Fruit fly (Drosophila melanogaster) whole organism, embryonic: Measurements from ENCODE around the gene CG33286.

ENCODE experiments used
- Bteb2 ChIP-seq: fragments of 200-800 bp; sonication (Bioruptor generic); optimal IDR thresholded peaks from 2 replicates; lab custom pipeline; 2016; ENCODE audit warnings: missing biosample characterization, missing genetic modification characterization
- CG10267 ChIP-seq: fragments of 200-800 bp; sonication (Bioruptor generic); optimal IDR thresholded peaks from 2 replicates; lab custom pipeline; 2018; ENCODE audit warnings: missing biosample characterization, mild to moderate bottlenecking, missing genetic modification characterization, moderate library complexity
- CG10366 ChIP-seq: fragments of 200-800 bp; sonication (Bioruptor generic); IDR thresholded peaks from 2 replicates; pipeline ENCODE4 v1.3.6; 2022; ENCODE audit warnings: missing biosample characterization, missing genetic modification characterization
- CG10462 ChIP-seq: fragments of 200-800 bp; sonication (Bioruptor generic); optimal IDR thresholded peaks from 2 replicates; lab custom pipeline; 2016; ENCODE audit warnings: missing biosample characterization, missing genetic modification characterization
- CG11093 ChIP-seq: fragments of 200-800 bp; sonication (Bioruptor generic); IDR thresholded peaks from 3 replicates; pipeline ENCODE4 v1.3.6; 2022; ENCODE audit warnings: missing biosample characterization, missing genetic modification characterization
- CG11247 ChIP-seq: fragments of 200-800 bp; sonication (Bioruptor generic); IDR thresholded peaks from 2 replicates; pipeline ENCODE4 v1.3.6; 2022; ENCODE audit warnings: missing biosample characterization, missing genetic modification characterization
- CG13287 ChIP-seq: fragments of 200-800 bp; sonication (Bioruptor generic); IDR thresholded peaks from 2 replicates; pipeline ENCODE4 v1.3.6; 2022; ENCODE audit warnings: missing biosample characterization, missing genetic modification characterization; ENCODE audit not compliant: partially characterized antibody
- CG13296 ChIP-seq: fragments of 200-800 bp; sonication (Bioruptor generic); optimal IDR thresholded peaks from 3 replicates; lab custom pipeline; 2018; ENCODE audit warnings: missing biosample characterization, mild to moderate bottlenecking, missing genetic modification characterization
- CG1602 ChIP-seq: fragments of 200-800 bp; sonication (Bioruptor generic); optimal IDR thresholded peaks from 3 replicates; lab custom pipeline; 2016; ENCODE audit warnings: missing biosample characterization, missing genetic modification characterization
- CG16813 ChIP-seq: fragments of 200-800 bp; sonication (Bioruptor generic); IDR thresholded peaks from 3 replicates; pipeline ENCODE4 v1.3.6; 2022; ENCODE audit warnings: missing biosample characterization, missing genetic modification characterization; ENCODE audit not compliant: partially characterized antibody
- CG17328 ChIP-seq: fragments of 200-800 bp; sonication (Bioruptor generic); IDR thresholded peaks from 2 replicates; pipeline ENCODE4 v1.3.6; 2022; ENCODE audit warnings: missing biosample characterization, missing genetic modification characterization
- CG17385 ChIP-seq: fragments of 200-800 bp; sonication (Bioruptor generic); optimal IDR thresholded peaks from 3 replicates; lab custom pipeline; 2018; ENCODE audit warnings: missing biosample characterization, mild to moderate bottlenecking, missing genetic modification characterization
- CG2678 ChIP-seq: fragments of 200-800 bp; sonication (Bioruptor generic); optimal IDR thresholded peaks from 3 replicates; lab custom pipeline; 2019; ENCODE audit warnings: missing biosample characterization, mild to moderate bottlenecking, missing genetic modification characterization, moderate library complexity
- CG31365 ChIP-seq: fragments of 200-800 bp; sonication (Bioruptor generic); optimal IDR thresholded peaks from 2 replicates; lab custom pipeline; 2018; ENCODE audit warnings: missing biosample characterization, mild to moderate bottlenecking, missing genetic modification characterization
- CG31388 ChIP-seq: fragments of 200-800 bp; sonication (Bioruptor generic); optimal IDR thresholded peaks from 2 replicates; lab custom pipeline; 2016; ENCODE audit warnings: missing biosample characterization, missing genetic modification characterization
- CG3163 ChIP-seq: fragments of 200-800 bp; sonication (Bioruptor generic); optimal IDR thresholded peaks from 3 replicates; lab custom pipeline; 2016; ENCODE audit warnings: missing biosample characterization, missing genetic modification characterization
- CG3995 ChIP-seq: fragments of 200-800 bp; sonication (Bioruptor generic); optimal IDR thresholded peaks from 3 replicates; lab custom pipeline; 2016; ENCODE audit warnings: missing biosample characterization, missing genetic modification characterization
- CG4360 ChIP-seq: fragments of 200-800 bp; sonication (Bioruptor generic); IDR thresholded peaks from 2 replicates; pipeline ENCODE4 v1.3.6; 2022; ENCODE audit warnings: missing biosample characterization, missing genetic modification characterization
- CG6254 ChIP-seq: fragments of 200-800 bp; sonication (Bioruptor generic); optimal IDR thresholded peaks from 3 replicates; lab custom pipeline; 2017; ENCODE audit warnings: mild to moderate bottlenecking, missing biosample characterization, missing genetic modification reagents, missing genetic modification characterization
- CG6689 ChIP-seq: fragments of 200-800 bp; sonication (Bioruptor generic); IDR thresholded peaks from 2 replicates; pipeline ENCODE4 v1.3.6; 2022; ENCODE audit warnings: missing biosample characterization, missing genetic modification characterization
- CG7372 ChIP-seq: fragments of 200-800 bp; sonication (Bioruptor generic); IDR thresholded peaks from 2 replicates; pipeline ENCODE4 v1.3.6; 2022; ENCODE audit warnings: missing biosample characterization, missing genetic modification characterization
- CG8944 ChIP-seq: fragments of 200-800 bp; sonication (Bioruptor generic); optimal IDR thresholded peaks from 3 replicates; lab custom pipeline; 2016; ENCODE audit warnings: missing biosample characterization, missing genetic modification characterization
- CG9797 ChIP-seq: fragments of 200-800 bp; sonication (Bioruptor generic); optimal IDR thresholded peaks from 3 replicates; lab custom pipeline; 2018; ENCODE audit warnings: missing biosample characterization, mild to moderate bottlenecking, missing genetic modification characterization
- Dip2 ChIP-seq: fragments of 200-800 bp; sonication (Bioruptor generic); IDR thresholded peaks from 2 replicates; pipeline ENCODE4 v1.3.6; 2022; ENCODE audit warnings: missing biosample characterization, missing genetic modification characterization
- Doc2 ChIP-seq: fragments of 200-800 bp; sonication (Bioruptor generic); IDR thresholded peaks from 2 replicates; pipeline ENCODE4 v1.3.6; 2022; ENCODE audit warnings: missing biosample characterization, missing genetic modification characterization
- E2f1 ChIP-seq: fragments of 200-800 bp; sonication (Bioruptor generic); IDR thresholded peaks from 2 replicates; pipeline ENCODE4 v1.3.6; 2022; ENCODE audit warnings: missing biosample characterization, missing genetic modification characterization
- E2f2 ChIP-seq: fragments of 200-800 bp; sonication (Bioruptor generic); IDR thresholded peaks from 2 replicates; pipeline ENCODE4 v1.3.6; 2022; ENCODE audit warnings: missing biosample characterization, missing genetic modification characterization
- Hr39 ChIP-seq: fragments of >200 bp; optimal IDR thresholded peaks from 2 replicates; lab custom pipeline; 2017
- Meics ChIP-seq: fragments of 200-800 bp; sonication (Bioruptor generic); optimal IDR thresholded peaks from 2 replicates; lab custom pipeline; 2017; ENCODE audit warnings: missing biosample characterization, mild to moderate bottlenecking, missing genetic modification characterization
- NC2α ChIP-seq: fragments of 200-800 bp; sonication (Bioruptor generic); optimal IDR thresholded peaks from 2 replicates; lab custom pipeline; 2016; ENCODE audit warnings: missing biosample characterization, missing genetic modification characterization
- Rx ChIP-seq: fragments of 200-800 bp; sonication (Bioruptor generic); IDR thresholded peaks from 2 replicates; pipeline ENCODE4 v1.3.6; 2022; ENCODE audit warnings: missing biosample characterization, missing genetic modification characterization
- Stat92E ChIP-seq, 3 experiments: fragments of >200 bp in 2 of 3; fragments of 200-800 bp in 1 of 3; sonication (Bioruptor generic) in 1 of 3; optimal IDR thresholded peaks; 2 replicates each; lab custom pipeline; 2017 to 2019; ENCODE audit warnings: missing biosample characterization in 3 of 3, missing genetic modification characterization in 3 of 3, mild to moderate bottlenecking in 1 of 3, moderate library complexity in 1 of 3
- ap ChIP-seq: fragments of 200-800 bp; sonication (Bioruptor generic); IDR thresholded peaks from 2 replicates; pipeline ENCODE4 v1.3.6; 2022; ENCODE audit warnings: missing biosample characterization, missing genetic modification characterization
- bab2 ChIP-seq: fragments of 200-800 bp; sonication (Bioruptor generic); optimal IDR thresholded peaks from 2 replicates; lab custom pipeline; 2016; ENCODE audit warnings: missing biosample characterization, missing genetic modification characterization
- crol ChIP-seq: fragments of 200-800 bp; sonication (Bioruptor generic); IDR thresholded peaks from 2 replicates; pipeline ENCODE4 v1.3.6; 2022; ENCODE audit warnings: missing biosample characterization, missing genetic modification characterization
- dpn ChIP-seq, 2 experiments: fragments of 200-800 bp; sonication (Bioruptor generic); optimal IDR thresholded peaks; 3 replicates each; lab custom pipeline; 2016; ENCODE audit warnings: missing biosample characterization in 2 of 2, missing genetic modification characterization in 2 of 2
- eyg ChIP-seq: fragments of 200-800 bp; sonication (Bioruptor generic); optimal IDR thresholded peaks from 3 replicates; lab custom pipeline; 2016; ENCODE audit warnings: missing biosample characterization, missing genetic modification characterization
- fd102C ChIP-seq: fragments of 200-800 bp; sonication (Bioruptor generic); optimal IDR thresholded peaks from 2 replicates; lab custom pipeline; 2018; ENCODE audit warnings: missing biosample characterization, mild to moderate bottlenecking, missing genetic modification characterization, moderate library complexity
- gem ChIP-seq: fragments of 200-800 bp; sonication (Bioruptor generic); optimal IDR thresholded peaks from 2 replicates; lab custom pipeline; 2019; ENCODE audit warnings: missing biosample characterization, mild to moderate bottlenecking, missing genetic modification characterization, moderate library complexity
- her ChIP-seq: fragments of 200-800 bp; sonication (Bioruptor generic); optimal IDR thresholded peaks from 2 replicates; lab custom pipeline; 2016; ENCODE audit warnings: missing biosample characterization, missing genetic modification characterization
- jigr1 ChIP-seq: fragments of 200-800 bp; sonication (Bioruptor generic); IDR thresholded peaks from 3 replicates; pipeline ENCODE4 v1.3.6; 2022; ENCODE audit warnings: missing biosample characterization, missing genetic modification characterization
- kni ChIP-seq: fragments of 200-800 bp; sonication (Bioruptor generic); optimal IDR thresholded peaks from 3 replicates; lab custom pipeline; 2017; ENCODE audit warnings: mild to moderate bottlenecking, missing biosample characterization, missing genetic modification reagents, missing genetic modification characterization
- pita ChIP-seq: fragments of 200-800 bp; sonication (Bioruptor generic); optimal IDR thresholded peaks from 2 replicates; lab custom pipeline; 2017; ENCODE audit warnings: missing biosample characterization, mild to moderate bottlenecking, missing genetic modification characterization
- ro ChIP-seq: fragments of 200-800 bp; sonication (Bioruptor generic); IDR thresholded peaks from 2 replicates; pipeline ENCODE4 v1.3.6; 2022; ENCODE audit warnings: missing biosample characterization, missing genetic modification characterization
- run ChIP-seq: fragments of 200-800 bp; sonication (Bioruptor generic); optimal IDR thresholded peaks from 3 replicates; lab custom pipeline; 2018; ENCODE audit warnings: missing biosample characterization, mild to moderate bottlenecking, missing genetic modification characterization
- seq ChIP-seq: fragments of 200-800 bp; sonication (Bioruptor generic); IDR thresholded peaks from 2 replicates; pipeline ENCODE4 v1.3.6; 2022; ENCODE audit warnings: missing biosample characterization, missing genetic modification characterization
- slp2 ChIP-seq: fragments of 200-800 bp; sonication (Bioruptor generic); optimal IDR thresholded peaks from 2 replicates; lab custom pipeline; 2016; ENCODE audit warnings: missing biosample characterization, missing genetic modification characterization
- sna ChIP-seq: fragments of 200-800 bp; sonication (Bioruptor generic); IDR thresholded peaks from 2 replicates; pipeline ENCODE4 v1.3.6; 2022; ENCODE audit warnings: missing biosample characterization, missing genetic modification characterization; ENCODE audit not compliant: partially characterized antibody
- tin ChIP-seq: fragments of 200-800 bp; sonication (Bioruptor generic); optimal IDR thresholded peaks from 3 replicates; lab custom pipeline; 2016; ENCODE audit warnings: missing biosample characterization, missing genetic modification characterization
- tll ChIP-seq, 2 experiments: fragments of 200-800 bp in 1 of 2; fragments of >200 bp in 1 of 2; sonication (Bioruptor generic) in 1 of 2; optimal IDR thresholded peaks; 2 replicates each; lab custom pipeline; 2017 to 2019; ENCODE audit warnings: missing biosample characterization in 2 of 2, missing genetic modification characterization in 2 of 2, mild to moderate bottlenecking in 1 of 2, moderate library complexity in 1 of 2
- twi ChIP-seq: fragments of 200-800 bp; optimal IDR thresholded peaks from 2 replicates; lab custom pipeline; 2019; ENCODE audit warnings: missing biosample characterization, mild to moderate bottlenecking, missing genetic modification characterization, moderate library complexity
- zf30C ChIP-seq: fragments of 200-800 bp; sonication (Bioruptor generic); optimal IDR thresholded peaks from 3 replicates; lab custom pipeline; 2018; ENCODE audit warnings: missing biosample characterization, mild to moderate bottlenecking, missing genetic modification characterization

Gene CG33286

DNA sequence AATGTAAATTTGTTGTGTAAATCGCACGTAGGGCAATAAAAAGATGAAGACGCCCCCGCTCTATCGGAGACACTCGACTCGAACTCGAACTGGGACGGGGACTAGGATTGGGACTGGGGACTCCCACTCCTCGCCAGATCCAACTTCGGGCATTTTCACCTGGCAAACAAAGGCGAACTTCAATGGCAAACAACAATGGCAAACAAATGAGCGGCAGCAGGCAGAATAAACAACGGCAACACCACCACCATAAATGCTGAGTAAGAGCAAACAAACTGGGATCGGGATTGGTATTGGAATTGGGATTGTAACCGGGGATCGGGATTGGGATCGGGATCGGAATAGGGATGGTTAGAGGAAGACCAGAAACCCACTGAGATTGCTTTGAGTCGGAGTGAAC, 30.3 kb downstream of the CG33286 start (continued):
- no peak for TF ChIP-seq CG13296 (GFP tag; lab: Kevin White, UChicago)
- TF ChIP-seq sna (GFP tag; lab: Robert Waterston, UW): no peak
- no peak for TF ChIP-seq CG9797 (GFP tag; lab: Kevin White, UChicago)
- no peak for TF ChIP-seq CG3995 (GFP tag; lab: Kevin White, UChicago)
- TF ChIP-seq CG3163 (GFP tag; lab: Kevin White, UChicago): peak; percentile 17
- TF ChIP-seq CG16813 (GFP tag; lab: Robert Waterston, UW): no peak
- no peak for TF ChIP-seq CG10267
- TF ChIP-seq E2f1 (GFP tag; lab: Robert Waterston, UW): no peak
- TF ChIP-seq dpn (GFP tag; optimal IDR thresholded peaks at IDR 0.05; lab: Kevin White, UChicago): no peak
- no peak for TF ChIP-seq ro (GFP tag; lab: Robert Waterston, UW)
- TF ChIP-seq CG6689: no peak
- no peak for TF ChIP-seq pita (GFP tag; lab: Kevin White, UChicago)
- no peak for TF ChIP-seq Stat92E (GFP tag; optimal IDR thresholded peaks at IDR 0.05; lab: Kevin White, UChicago)
- no peak for TF ChIP-seq run
- no peak for TF ChIP-seq eyg (GFP tag; lab: Kevin White, UChicago)
- TF ChIP-seq CG8944: no peak
- TF ChIP-seq tin (GFP tag; lab: Kevin White, UChicago): no peak
- TF ChIP-seq zf30C (GFP tag; lab: Kevin White, UChicago): no peak
- peak; percentile 53 for TF ChIP-seq bab2
- no peak for TF ChIP-seq slp2 (GFP tag; lab: Kevin White, UChicago)
- TF ChIP-seq CG13287 (GFP tag; lab: Robert Waterston, UW): no peak
- TF ChIP-seq CG6254: peak; percentile 21
- TF ChIP-seq twi (tag; lab: Kevin White, UChicago): no peak
- TF ChIP-seq CG10366 (GFP tag; lab: Robert Waterston, UW): no peak
- no peak for TF ChIP-seq NC2α (GFP tag; lab: Kevin White, UChicago)
- TF ChIP-seq CG10462 (GFP tag; lab: Kevin White, UChicago): no peak
- no peak for TF ChIP-seq ap
- TF ChIP-seq CG31365: peak; percentile 9
- peak; percentile 47 for TF ChIP-seq fd102C (GFP tag; lab: Kevin White, UChicago)
- TF ChIP-seq Dip2 (GFP tag; lab: Robert Waterston, UW): no peak
- TF ChIP-seq gem: peak; percentile 44
- TF ChIP-seq CG17328: no peak
- TF ChIP-seq CG7372: no peak
- TF ChIP-seq Doc2 (GFP tag; lab: Robert Waterston, UW): no peak
- no peak for TF ChIP-seq seq (GFP tag; lab: Robert Waterston, UW)
- TF ChIP-seq Rx (GFP tag; lab: Robert Waterston, UW): no peak
- no peak for TF ChIP-seq CG4360
- peak; percentile 79 for TF ChIP-seq kni (GFP tag; lab: Kevin White, UChicago)
- TF ChIP-seq Bteb2 (GFP tag; lab: Kevin White, UChicago): no peak
- TF ChIP-seq E2f2 (GFP tag; lab: Robert Waterston, UW): no peak
- no peak for TF ChIP-seq CG11247 (GFP tag; lab: Robert Waterston, UW)
- TF ChIP-seq CG31388 (GFP tag; lab: Kevin White, UChicago): no peak
- TF ChIP-seq Hr39 (lab: Kevin White, UChicago): no peak
- no peak for TF ChIP-seq jigr1
- TF ChIP-seq her (GFP tag; lab: Kevin White, UChicago): no peak
- TF ChIP-seq Meics: no peak
- TF ChIP-seq CG2678 (tag; lab: Kevin White, UChicago): peak; percentile 43
- TF ChIP-seq CG1602 (GFP tag; lab: Kevin White, UChicago): no peak
- TF ChIP-seq CG17385 (GFP tag; lab: Kevin White, UChicago): no peak
- no peak for TF ChIP-seq crol
- TF ChIP-seq tll (GFP tag; optimal IDR thresholded peaks at IDR 0.05; lab: Kevin White, UChicago): no peak
- no peak for TF ChIP-seq CG11093 (GFP tag; lab: Robert Waterston, UW)
